Fruit fly (Drosophila melanogaster): ENCODE measurements around the gene Gs1.

dm6 chr2L:125364-126252, 6.3 kb upstream of the Gs1 start:
- TF ChIP-seq Eip93F (GFP tag; optimal IDR thresholded peaks at IDR 0.05) (no peak), CG6854 (GFP tag; optimal IDR thresholded peaks at IDR 0.05) (no peak), ss (GFP tag; optimal IDR thresholded peaks at IDR 0.05) (no peak), CG32006 (GFP tag; optimal IDR thresholded peaks at IDR 0.05) (no peak), Gug (GFP tag; IDR thresholded peaks at IDR 0.05) (no peak), CG3032 (tag; optimal IDR thresholded peaks at IDR 0.05) (no peak), CG1621 (tag; optimal IDR thresholded peaks at IDR 0.05) (no peak), pdm3 (GFP tag; optimal IDR thresholded peaks at IDR 0.05) (no peak), fd85E (GFP tag; optimal IDR thresholded peaks at IDR 0.05) (no peak), CG8119 (GFP tag; IDR thresholded peaks at IDR 0.05) (no peak), OdsH (GFP tag; optimal IDR thresholded peaks at IDR 0.05) (no peak), Blimp-1 (GFP tag; optimal IDR thresholded peaks at IDR 0.05) (no peak), dac (GFP tag; optimal IDR thresholded peaks at IDR 0.05) (no peak)
